Worm (Caenorhabditis elegans) whole organism, L2 larva: ENCODE results near the gene rbr-2.
A peak's percentile ranks its signal among the peaks of the same experiment; 100 is the strongest.

ENCODE experiments used
- C34F6.9 ChIP-seq: fragments of 150-350 bp; optimal IDR thresholded peaks from 2 replicates; lab custom pipeline; 2014; ENCODE audit warnings: missing biosample characterization, missing genetic modification characterization
- R02D3.7 ChIP-seq: fragments of 150-350 bp; optimal IDR thresholded peaks from 2 replicates; lab custom pipeline; 2014; ENCODE audit warnings: missing biosample characterization, missing genetic modification characterization
- Y55F3AM.14 ChIP-seq: fragments of 200-800 bp; sonication (Bioruptor generic); optimal IDR thresholded peaks from 2 replicates; lab custom pipeline; 2018; ENCODE audit warnings: mild to moderate bottlenecking, missing genetic modification characterization, missing compliant biosample characterization
- alr-1 ChIP-seq: fragments of 150-350 bp; optimal IDR thresholded peaks from 2 replicates; lab custom pipeline; 2014; ENCODE audit warnings: missing biosample characterization, missing genetic modification characterization
- aly-2 ChIP-seq: fragments of 150-350 bp; optimal IDR thresholded peaks from 2 replicates; lab custom pipeline; 2014; ENCODE audit warnings: missing biosample characterization, missing genetic modification characterization
- ama-1 ChIP-seq: fragments of 150-350 bp; optimal IDR thresholded peaks from 2 replicates; lab custom pipeline; 2018; ENCODE audit warnings: inconsistent platforms
- ceh-16 ChIP-seq: fragments of 150-350 bp; optimal IDR thresholded peaks from 2 replicates; lab custom pipeline; 2014; ENCODE audit warnings: missing biosample characterization, missing genetic modification characterization
- crh-2 ChIP-seq: sonication (generic microtip); optimal IDR thresholded peaks from 2 replicates; lab custom pipeline; 2017; ENCODE audit warnings: missing biosample characterization, missing genetic modification characterization
- dmd-4 ChIP-seq: sonication (generic microtip); optimal IDR thresholded peaks from 2 replicates; lab custom pipeline; 2017; ENCODE audit warnings: missing biosample characterization, missing genetic modification characterization
- elt-1 ChIP-seq: fragments of 150-350 bp; optimal IDR thresholded peaks from 2 replicates; lab custom pipeline; 2014; ENCODE audit warnings: missing biosample characterization, missing genetic modification characterization
- elt-3 ChIP-seq: sonication (generic microtip); optimal IDR thresholded peaks from 2 replicates; lab custom pipeline; 2017; ENCODE audit warnings: missing biosample characterization, missing genetic modification characterization
- fos-1 ChIP-seq: fragments of 150-350 bp; optimal IDR thresholded peaks from 2 replicates; lab custom pipeline; 2014; ENCODE audit warnings: missing biosample characterization, missing genetic modification characterization
- lin-11 ChIP-seq: fragments of 150-350 bp; sonication (generic microtip); optimal IDR thresholded peaks from 2 replicates; lab custom pipeline; 2014; ENCODE audit warnings: missing biosample characterization, missing genetic modification characterization, inconsistent platforms, mixed read lengths
- lin-39 ChIP-seq: fragments of 150-350 bp; optimal IDR thresholded peaks from 2 replicates; lab custom pipeline; 2014; ENCODE audit warnings: missing biosample characterization, missing genetic modification reagents, missing genetic modification characterization
- mab-5 ChIP-seq: fragments of 150-350 bp; optimal IDR thresholded peaks from 2 replicates; lab custom pipeline; 2014; ENCODE audit warnings: missing biosample characterization, missing genetic modification characterization
- mbf-1 ChIP-seq: sonication (generic microtip); optimal IDR thresholded peaks from 2 replicates; lab custom pipeline; 2017; ENCODE audit warnings: missing biosample characterization, missing genetic modification characterization
- nhr-10 ChIP-seq: sonication (generic microtip); optimal IDR thresholded peaks from 2 replicates; lab custom pipeline; 2017; ENCODE audit warnings: missing biosample characterization, missing genetic modification characterization
- nhr-12 ChIP-seq: fragments of 150-350 bp; optimal IDR thresholded peaks from 2 replicates; lab custom pipeline; 2014; ENCODE audit warnings: missing biosample characterization, missing genetic modification characterization
- nhr-129 ChIP-seq: fragments of 150-350 bp; optimal IDR thresholded peaks from 2 replicates; lab custom pipeline; 2014; ENCODE audit warnings: missing biosample characterization, missing genetic modification characterization
- nhr-21 ChIP-seq: fragments of 150-350 bp; optimal IDR thresholded peaks from 2 replicates; lab custom pipeline; 2014; ENCODE audit warnings: missing biosample characterization, missing genetic modification characterization
- nhr-23 ChIP-seq: fragments of 150-350 bp; optimal IDR thresholded peaks from 2 replicates; lab custom pipeline; 2014; ENCODE audit warnings: missing biosample characterization, missing genetic modification reagents, missing genetic modification characterization
- nhr-6 ChIP-seq: fragments of 150-350 bp; optimal IDR thresholded peaks from 2 replicates; lab custom pipeline; 2014; ENCODE audit warnings: missing biosample characterization, missing genetic modification characterization
- nhr-77 ChIP-seq: fragments of 150-350 bp; optimal IDR thresholded peaks from 2 replicates; lab custom pipeline; 2014; ENCODE audit warnings: missing biosample characterization, missing genetic modification characterization
- sem-4 ChIP-seq: fragments of 150-350 bp; optimal IDR thresholded peaks from 2 replicates; lab custom pipeline; 2014; ENCODE audit warnings: missing biosample characterization, missing genetic modification reagents, missing genetic modification characterization
- skn-1 ChIP-seq: sonication (generic microtip); optimal IDR thresholded peaks from 2 replicates; lab custom pipeline; 2017; ENCODE audit warnings: missing biosample characterization, missing genetic modification characterization
- sma-3 ChIP-seq: sonication (generic microtip); optimal IDR thresholded peaks from 2 replicates; lab custom pipeline; 2016; ENCODE audit warnings: missing genetic modification reagents, missing genetic modification characterization, missing compliant biosample characterization
- sma-9 ChIP-seq, 2 experiments: fragments of 150-350 bp in 1 of 2; sonication (generic microtip) in 1 of 2; optimal IDR thresholded peaks; 2 replicates each; lab custom pipeline; 2014 to 2016; ENCODE audit warnings: missing genetic modification characterization in 2 of 2, mild to moderate bottlenecking in 1 of 2, missing biosample characterization in 1 of 2, missing compliant biosample characterization in 1 of 2, missing genetic modification reagents in 1 of 2, moderate library complexity in 1 of 2
- snpc-4 ChIP-seq: fragments of 150-350 bp; optimal IDR thresholded peaks from 2 replicates; lab custom pipeline; 2014; ENCODE audit warnings: missing biosample characterization, missing genetic modification characterization
- unc-55 ChIP-seq: fragments of 150-350 bp; sonication (generic microtip); optimal IDR thresholded peaks from 3 replicates; lab custom pipeline; 2014; ENCODE audit warnings: missing biosample characterization, missing genetic modification reagents, missing genetic modification characterization
- unc-62 ChIP-seq: fragments of 150-350 bp; optimal IDR thresholded peaks from 2 replicates; lab custom pipeline; 2014; ENCODE audit warnings: missing biosample characterization, missing genetic modification reagents, missing genetic modification characterization
- ztf-1 ChIP-seq: fragments of 200-800 bp; sonication (Bioruptor generic); conservative IDR thresholded peaks from 2 replicates; pipeline ENCODE4 v1.3.6; 2022; ENCODE audit warnings: missing genetic modification characterization, missing compliant biosample characterization
- ztf-4 ChIP-seq: fragments of 150-350 bp; optimal IDR thresholded peaks from 2 replicates; lab custom pipeline; 2014; ENCODE audit warnings: missing biosample characterization, missing genetic modification characterization

Gene rbr-2

DNA sequence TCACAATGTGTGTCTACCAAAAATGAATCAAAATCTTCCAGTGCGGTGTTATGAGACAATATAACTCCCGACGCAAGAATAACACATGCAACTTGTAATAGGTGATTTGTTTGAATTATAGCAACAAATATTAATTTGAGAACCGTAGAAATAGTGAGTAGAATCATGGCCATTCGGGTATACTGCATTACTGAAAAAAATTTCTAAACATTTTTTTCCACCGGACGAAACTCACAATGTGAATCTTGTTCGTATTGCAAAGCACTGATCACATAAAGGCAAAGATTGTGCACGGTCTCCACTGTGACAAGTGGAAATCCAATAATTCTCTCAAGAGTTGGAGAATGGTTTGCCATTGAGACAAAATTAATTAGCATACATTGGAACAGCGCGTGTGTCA lies 17.4 kb upstream of the rbr-2 start:
- TF ChIP-seq nhr-12 (tag; lab: Kevin White, UChicago) (no peak), ztf-4 (tag; lab: Kevin White, UChicago) (no peak), sma-9 (GFP tag; optimal IDR thresholded peaks at IDR 0.05; lab: Kevin White, UChicago) (no peak), sma-9 (tag; optimal IDR thresholded peaks at IDR 0.05; lab: Kevin White, UChicago) (no peak), R02D3.7 (tag; lab: Kevin White, UChicago) (no peak), unc-62 (GFP tag; lab: Kevin White, UChicago) (no peak)
- TF ChIP-seq, all 48 proteins: peak for 0

DNA sequence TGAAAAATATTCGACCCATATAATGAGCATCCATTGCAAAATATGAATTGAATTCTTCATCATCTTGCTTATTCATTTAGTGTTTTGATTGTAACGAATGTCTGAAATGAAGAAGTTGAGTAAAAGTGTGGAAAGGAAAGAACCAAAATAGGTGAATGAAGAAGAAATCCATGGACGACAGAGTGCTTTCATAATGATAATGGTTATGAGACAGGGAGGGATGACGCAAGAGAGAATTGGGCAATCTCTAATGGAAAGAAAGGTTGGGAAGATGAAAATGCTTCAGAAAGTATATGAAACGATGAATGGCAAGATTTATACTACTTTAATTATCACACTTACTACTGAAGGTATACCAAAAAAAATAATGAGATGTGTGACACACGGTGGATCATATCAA lies 15.6 kb upstream of the rbr-2 start, which contains the start of gene ZK596.3:
Gene ZK596.3, minus strand, starts transcription at position 101 of the 400 bp plus-strand sequence.
- TF ChIP-seq lin-11 = no peak
- no peak for TF ChIP-seq C34F6.9 (tag; lab: Kevin White, UChicago)
- no peak for TF ChIP-seq fos-1 (tag; lab: Kevin White, UChicago)
- no peak for TF ChIP-seq nhr-12 (tag; lab: Kevin White, UChicago)
- no peak for TF ChIP-seq ztf-1 (GFP tag; lab: Robert Waterston, UW)
- TF ChIP-seq sem-4 (tag; lab: Kevin White, UChicago) = no peak
- TF ChIP-seq crh-2 (tag; lab: Kevin White, UChicago) = no peak
- no peak for TF ChIP-seq unc-55 (GFP tag; lab: Kevin White, UChicago)
- no peak for TF ChIP-seq Y55F3AM.14 (GFP tag; lab: Kevin White, UChicago)
- TF ChIP-seq nhr-23 (tag; lab: Kevin White, UChicago) = no peak
- no peak for TF ChIP-seq nhr-21 (tag; lab: Kevin White, UChicago)
- no peak for TF ChIP-seq nhr-10 (tag; lab: Kevin White, UChicago)

DNA sequence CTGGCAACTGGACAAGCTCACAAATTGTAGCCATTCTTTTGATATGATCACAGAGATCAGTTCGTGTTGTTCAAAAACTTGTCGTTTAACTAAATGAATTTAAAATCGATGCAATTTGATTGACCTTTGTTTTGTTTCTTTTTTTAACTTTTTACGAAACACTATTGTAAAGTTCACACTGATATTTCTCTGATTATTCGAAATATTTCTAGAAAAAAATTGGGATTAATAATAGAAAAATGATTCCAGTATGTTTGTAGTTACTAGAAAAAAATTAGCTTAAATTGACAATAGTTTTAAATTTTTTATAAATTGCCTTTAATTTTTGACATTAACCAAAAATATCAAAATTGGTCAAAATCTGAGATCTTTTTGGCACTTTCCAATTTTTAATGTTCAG lies 10.7 kb upstream of the rbr-2 start, which contains the start of gene ZK596.2:
Gene ZK596.2, minus strand, starts transcription at position 101 of the 400 bp plus-strand sequence.
- TF ChIP-seq nhr-23 (tag; lab: Kevin White, UChicago) = no peak
- no peak for TF ChIP-seq skn-1
- no peak for TF ChIP-seq mab-5 (tag; lab: Kevin White, UChicago)
- TF ChIP-seq nhr-12 (tag; lab: Kevin White, UChicago) = no peak
- no peak for TF ChIP-seq elt-1 (tag; lab: Kevin White, UChicago)
- TF ChIP-seq lin-11 = no peak
- no peak for TF ChIP-seq sma-3 (GFP tag; lab: Kevin White, UChicago)
- no peak for TF ChIP-seq sem-4 (tag; lab: Kevin White, UChicago)
- TF ChIP-seq aly-2 (tag; lab: Kevin White, UChicago) = no peak
- TF ChIP-seq R02D3.7 (tag; lab: Kevin White, UChicago) = no peak
- no peak for TF ChIP-seq ceh-16 (tag; lab: Kevin White, UChicago)
- TF ChIP-seq nhr-10 (tag; lab: Kevin White, UChicago) = no peak
- TF ChIP-seq nhr-6 = no peak

DNA sequence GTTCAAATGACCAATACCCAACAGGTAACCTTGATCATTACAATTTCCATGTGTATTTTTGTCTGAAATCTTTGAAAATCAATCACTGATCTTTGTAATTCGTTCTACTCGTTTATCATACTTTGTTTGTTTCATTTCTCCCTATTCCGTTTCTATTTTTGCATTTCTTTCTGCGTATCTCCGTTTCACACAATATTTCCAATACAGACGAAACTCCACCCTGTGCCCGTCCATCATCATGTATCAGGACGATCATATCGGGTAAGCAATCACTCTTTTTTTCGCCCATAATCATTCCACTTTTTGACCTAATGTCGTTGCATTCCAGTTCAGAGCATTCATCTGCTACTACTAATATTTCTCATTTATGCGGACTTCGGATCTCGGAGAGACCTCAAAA lies 10.2 kb upstream of the rbr-2 start, which contains the start of gene pyk-2:
Gene pyk-2, plus strand, starts transcription at position 206 of the 400 bp plus-strand sequence.
- TF ChIP-seq sma-9 (GFP tag; optimal IDR thresholded peaks at IDR 0.05; lab: Kevin White, UChicago) = peak; percentile 78
- TF ChIP-seq sma-9 (tag; optimal IDR thresholded peaks at IDR 0.05; lab: Kevin White, UChicago) = no peak
- TF ChIP-seq lin-39 (tag; lab: Kevin White, UChicago) = no peak
- no peak for TF ChIP-seq elt-1 (tag; lab: Kevin White, UChicago)
- TF ChIP-seq crh-2 (tag; lab: Kevin White, UChicago) = peak; percentile 64
- peak; percentile 48 for TF ChIP-seq sma-3 (GFP tag; lab: Kevin White, UChicago)
- TF ChIP-seq nhr-129 = peak; percentile 45
- TF ChIP-seq fos-1 (tag; lab: Kevin White, UChicago) = peak; percentile 70
- TF ChIP-seq dmd-4 = no peak
- no peak for TF ChIP-seq ceh-16 (tag; lab: Kevin White, UChicago)
- TF ChIP-seq elt-3 (tag; lab: Kevin White, UChicago) = no peak
- no peak for TF ChIP-seq nhr-12 (tag; lab: Kevin White, UChicago)

DNA sequence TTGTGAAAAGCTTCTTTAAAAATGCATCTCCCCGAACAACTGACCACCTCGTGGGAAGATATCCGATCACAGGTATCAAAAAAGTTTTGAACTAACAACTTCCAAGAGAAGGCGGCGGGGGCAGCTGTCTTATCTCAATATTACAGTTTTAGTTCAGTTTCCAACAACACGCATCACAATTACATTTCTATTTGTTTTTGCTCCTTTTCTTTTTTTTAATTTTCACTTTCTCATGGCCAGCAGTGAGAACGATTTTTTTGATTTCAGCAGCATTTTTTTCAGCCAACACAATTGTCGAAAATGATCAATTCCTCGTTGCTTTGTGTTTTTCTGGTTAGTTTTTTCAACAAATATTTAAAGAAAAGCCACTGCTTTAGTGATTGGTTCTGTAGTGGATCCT lies 6.8 kb upstream of the rbr-2 start, which contains the start of gene ZK593.2:
Gene ZK593.2, plus strand, starts transcription at position 301 of the 400 bp plus-strand sequence.
- TF ChIP-seq mbf-1 (tag; lab: Kevin White, UChicago) = no peak
- no peak for TF ChIP-seq aly-2 (tag; lab: Kevin White, UChicago)
- TF ChIP-seq snpc-4 = no peak
- no peak for TF ChIP-seq ama-1 (lab: Kevin White, UChicago)
- no peak for TF ChIP-seq sem-4 (tag; lab: Kevin White, UChicago)
- no peak for TF ChIP-seq nhr-21 (tag; lab: Kevin White, UChicago)
- no peak for TF ChIP-seq alr-1 (tag; lab: Kevin White, UChicago)
- no peak for TF ChIP-seq elt-3 (tag; lab: Kevin White, UChicago)
- no peak for TF ChIP-seq nhr-77 (tag; lab: Kevin White, UChicago)
- no peak for TF ChIP-seq unc-55 (GFP tag; lab: Kevin White, UChicago)
- no peak for TF ChIP-seq unc-62 (GFP tag; lab: Kevin White, UChicago)
